Fruit fly (Drosophila melanogaster): ENCODE data around the gene Grl40a.

Gene Grl40a

dm6 chr2L:22037560-22037959 is at the start of gene Grl40a:
TSS of gene Grl40a (plus strand) at chr2L:22037860.
- no peak for TF ChIP-seq pho (GFP tag; optimal IDR thresholded peaks at IDR 0.05)
- TF ChIP-seq CG7963 (GFP tag; IDR thresholded peaks at IDR 0.05; ENCODE audit: partially characterized antibody): no peak
- no peak for TF ChIP-seq CG11560 (tag; IDR thresholded peaks at IDR 0.05)
- no peak for TF ChIP-seq Dip2 (GFP tag; IDR thresholded peaks at IDR 0.05)
- TF ChIP-seq croc (GFP tag; conservative IDR thresholded peaks at IDR 0.05): no peak
- TF ChIP-seq CG8944 (GFP tag; optimal IDR thresholded peaks at IDR 0.05): no peak
- TF ChIP-seq pros (GFP tag; optimal IDR thresholded peaks at IDR 0.05): no peak
- no peak for TF ChIP-seq otp (GFP tag; IDR thresholded peaks at IDR 0.05)
- TF ChIP-seq CG14050 (GFP tag; IDR thresholded peaks at IDR 0.05): no peak
- no peak for TF ChIP-seq CG42726 (GFP tag; IDR thresholded peaks at IDR 0.05; ENCODE audit: partially characterized antibody)
- TF ChIP-seq CG4328 (GFP tag; optimal IDR thresholded peaks at IDR 0.05): no peak

dm6 chr2L:21992833-21993232 is 44.8 kb upstream of the Grl40a start, which contains the start of gene CG2528:
TSS of gene CG2528 (minus strand) at chr2L:21992933.
- TF ChIP-seq Myb (GFP tag; optimal IDR thresholded peaks at IDR 0.05): no peak
- TF ChIP-seq YL-1 (GFP tag; optimal IDR thresholded peaks at IDR 0.05): no peak
- TF ChIP-seq Sox102F (GFP tag; optimal IDR thresholded peaks at IDR 0.05): no peak
- no peak for TF ChIP-seq CG15073 (GFP tag; optimal IDR thresholded peaks at IDR 0.05)
- TF ChIP-seq h (optimal IDR thresholded peaks at IDR 0.05): no peak
- TF ChIP-seq CG9797 (GFP tag; optimal IDR thresholded peaks at IDR 0.05): no peak
- no peak for TF ChIP-seq mam (GFP tag; optimal IDR thresholded peaks at IDR 0.05)
- no peak for TF ChIP-seq nerfin-1 (tag; optimal IDR thresholded peaks at IDR 0.05)
- no peak for TF ChIP-seq CG7987 (GFP tag; optimal IDR thresholded peaks at IDR 0.05)
- no peak for TF ChIP-seq trh (GFP tag; optimal IDR thresholded peaks at IDR 0.05)
- no peak for TF ChIP-seq CG7556 (GFP tag; optimal IDR thresholded peaks at IDR 0.05)
- TF ChIP-seq Dip2 (GFP tag; IDR thresholded peaks at IDR 0.05): no peak
- TF ChIP-seq esg (GFP tag; conservative IDR thresholded peaks at IDR 0.05): no peak
- no peak for TF ChIP-seq gfzf (GFP tag; optimal IDR thresholded peaks at IDR 0.05)
- TF ChIP-seq chn (GFP tag; optimal IDR thresholded peaks at IDR 0.05): no peak
- TF ChIP-seq CG6272 (GFP tag; IDR thresholded peaks at IDR 0.05): no peak
- no peak for TF ChIP-seq CG4854 (GFP tag; optimal IDR thresholded peaks at IDR 0.05)

- no peak for TF ChIP-seq kay (GFP tag; optimal IDR thresholded peaks at IDR 0.05)
- no peak for TF ChIP-seq Mad (GFP tag; optimal IDR thresholded peaks at IDR 0.05)
- TF ChIP-seq TFAM (GFP tag; optimal IDR thresholded peaks at IDR 0.05): no peak
- no peak for TF ChIP-seq wek (GFP tag; optimal IDR thresholded peaks at IDR 0.05)
- TF ChIP-seq Dll (GFP tag; IDR thresholded peaks at IDR 0.05; ENCODE audit: partially characterized antibody): no peak
- TF ChIP-seq Hmx (GFP tag; optimal IDR thresholded peaks at IDR 0.05): no peak
Observed at dm6 chr2L:21993377-21993776, 44.3 kb upstream of the Grl40a start.

DNA sequence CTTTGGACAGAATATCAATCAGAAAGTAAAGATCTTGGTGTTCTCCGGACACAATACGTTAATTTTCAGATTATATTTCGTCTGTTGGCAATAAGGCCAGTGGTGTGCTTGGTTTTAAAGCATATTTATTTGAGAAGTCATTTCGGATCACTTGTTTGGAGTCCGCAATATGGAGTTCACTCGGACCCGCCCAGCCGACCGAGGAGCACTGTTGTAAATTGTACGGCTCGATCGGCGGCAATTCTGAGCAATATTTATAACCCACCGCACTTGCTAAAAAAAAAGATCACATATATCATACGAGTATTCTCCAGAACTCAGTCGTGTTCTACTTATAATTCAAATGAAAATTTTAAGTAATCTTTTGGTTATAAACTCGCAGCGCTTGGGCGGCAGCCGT is 22.8 kb upstream of the Grl40a start, which contains the start of gene CG31693:
Gene CG31693, plus strand, starts transcription at position 301 of the 400 bp plus-strand sequence.
- no peak for TF ChIP-seq Sox102F (GFP tag; optimal IDR thresholded peaks at IDR 0.05)
- no peak for TF ChIP-seq sima (GFP tag; optimal IDR thresholded peaks at IDR 0.05)
- TF ChIP-seq CG17186 (GFP tag; optimal IDR thresholded peaks at IDR 0.05): no peak
- no peak for TF ChIP-seq fru (optimal IDR thresholded peaks at IDR 0.05)
- no peak for TF ChIP-seq Ada2b (GFP tag; IDR thresholded peaks at IDR 0.05)
- TF ChIP-seq CG12391 (tag; optimal IDR thresholded peaks at IDR 0.05): no peak
- TF ChIP-seq CG31441 (GFP tag; IDR thresholded peaks at IDR 0.05): no peak
- TF ChIP-seq zfh1 (GFP tag; IDR thresholded peaks at IDR 0.05): no peak
- no peak for TF ChIP-seq CG1233 (GFP tag; optimal IDR thresholded peaks at IDR 0.05)
- no peak for TF ChIP-seq Hr78 (GFP tag; optimal IDR thresholded peaks at IDR 0.05)
- no peak for TF ChIP-seq CG9727 (GFP tag; optimal IDR thresholded peaks at IDR 0.05)
- TF ChIP-seq Dref (GFP tag; IDR thresholded peaks at IDR 0.05): no peak
- TF ChIP-seq crp (GFP tag; optimal IDR thresholded peaks at IDR 0.05): no peak
- TF ChIP-seq bcd (GFP tag; optimal IDR thresholded peaks at IDR 0.05): no peak
- no peak for TF ChIP-seq Tbp (GFP tag; optimal IDR thresholded peaks at IDR 0.05)
- TF ChIP-seq CG2889 (GFP tag; IDR thresholded peaks at IDR 0.05): no peak
- no peak for TF ChIP-seq ato (GFP tag; IDR thresholded peaks at IDR 0.05; ENCODE audit: partially characterized antibody)
